Worm (Caenorhabditis elegans) whole organism, young adult: ENCODE results near the gene bath-28.

Source experiments
- Y56A3A.18 ChIP-seq: fragments of 200-800 bp; sonication (Bioruptor generic); IDR thresholded peaks from 2 replicates; pipeline ENCODE4 v1.3.6; 2022; ENCODE audit warnings: missing genetic modification reagents, missing genetic modification characterization, missing compliant biosample characterization
- cebp-1 ChIP-seq, 2 experiments: fragments of 200-800 bp in 1 of 2; sonication (Bioruptor generic) in 1 of 2; sonication (generic microtip) in 1 of 2; IDR thresholded peaks in 1 of 2; optimal IDR thresholded peaks in 1 of 2; 2 replicates each; pipeline versions ENCODE4 v1.3.6 to Lab custom; 2017 to 2022; ENCODE audit warnings: missing compliant biosample characterization in 2 of 2, missing genetic modification characterization in 2 of 2, mild to moderate bottlenecking in 1 of 2, missing genetic modification reagents in 1 of 2, moderate library complexity in 1 of 2
- egrh-3 ChIP-seq: fragments of 200-800 bp; sonication (Bioruptor generic); IDR thresholded peaks from 2 replicates; pipeline ENCODE4 v1.3.6; 2022; ENCODE audit warnings: missing genetic modification reagents, missing genetic modification characterization, missing compliant biosample characterization
- ets-4 ChIP-seq: fragments of 200-800 bp; sonication (Bioruptor generic); optimal IDR thresholded peaks from 2 replicates; lab custom pipeline; 2018; ENCODE audit warnings: mild to moderate bottlenecking, missing genetic modification characterization, missing compliant biosample characterization
- fkh-3 ChIP-seq: sonication (generic microtip); optimal IDR thresholded peaks from 2 replicates; lab custom pipeline; 2016; ENCODE audit warnings: mild to moderate bottlenecking, missing genetic modification characterization, missing compliant biosample characterization
- mcd-1 ChIP-seq: fragments of 200-800 bp; sonication (Bioruptor generic); IDR thresholded peaks from 2 replicates; pipeline ENCODE4 v1.3.6; 2022; ENCODE audit warnings: missing genetic modification reagents, missing genetic modification characterization, missing compliant biosample characterization
- pha-4 ChIP-seq: fragments of 150-350 bp; sonication (generic microtip); optimal IDR thresholded peaks from 2 replicates; lab custom pipeline; 2014; ENCODE audit warnings: missing biosample characterization, missing genetic modification reagents, missing genetic modification characterization
- tbx-9 ChIP-seq: sonication (generic microtip); optimal IDR thresholded peaks from 2 replicates; lab custom pipeline; 2016; ENCODE audit warnings: borderline replicate concordance, missing genetic modification characterization, inconsistent platforms, missing compliant biosample characterization

DNA sequence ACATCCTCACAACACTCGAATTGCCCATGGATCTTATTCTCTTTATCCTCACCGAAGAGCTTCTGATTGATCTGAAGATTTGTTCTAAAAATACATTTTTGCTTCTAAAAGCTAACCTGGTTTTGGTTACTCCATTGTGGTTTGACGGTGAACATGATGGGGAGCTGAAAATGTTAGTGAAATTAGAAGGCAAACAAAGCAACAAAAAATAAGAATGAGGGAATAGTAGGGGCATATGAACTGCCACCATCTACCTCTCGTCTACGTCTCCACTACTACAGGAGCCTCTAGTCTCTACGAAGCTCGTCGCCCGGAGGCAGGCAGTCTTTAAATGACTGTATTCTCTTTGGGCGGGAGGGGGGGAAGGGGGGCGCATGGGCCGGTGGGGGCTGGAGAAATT is 41.0 kb upstream of the bath-28 start, which contains the start of gene T06D4.2:
- TF ChIP-seq pha-4 (tag; lab: Kevin White, UChicago) (no peak), cebp-1 (GFP tag; IDR thresholded peaks at IDR 0.05; lab: Robert Waterston, UW) (no peak), cebp-1 (tag; optimal IDR thresholded peaks at IDR 0.05; lab: Kevin White, UChicago) (no peak), egrh-3 (no peak), ets-4 (GFP tag; lab: Kevin White, UChicago) (no peak), tbx-9 (no peak), mcd-1 (GFP tag; lab: Robert Waterston, UW) (no peak), Y56A3A.18 (GFP tag; lab: Robert Waterston, UW) (no peak), fkh-3 (tag; lab: Kevin White, UChicago) (no peak)
